Fruit fly (Drosophila melanogaster) Kc167 (cell line): Measurements from ENCODE around the gene alpha-Est2.

Experiments used
- Myc ChIP-seq: fragments of >200 bp; optimal IDR thresholded peaks from 2 replicates; lab custom pipeline; 2017; ENCODE audit warnings: missing external identifiers
- Sin3A ChIP-seq: fragments of >200 bp; optimal IDR thresholded peaks from 2 replicates; lab custom pipeline; 2018; ENCODE audit warnings: missing external identifiers
- h ChIP-seq: fragments of >200 bp; optimal IDR thresholded peaks from 3 replicates; lab custom pipeline; 2018; ENCODE audit warnings: missing external identifiers
- insv ChIP-seq: fragments of >200 bp; optimal IDR thresholded peaks from 3 replicates; lab custom pipeline; 2018; ENCODE audit warnings: missing external identifiers
- psq ChIP-seq: fragments of >200 bp; optimal IDR thresholded peaks from 2 replicates; lab custom pipeline; 2017; ENCODE audit warnings: missing external identifiers
- ttk ChIP-seq: sonication (Bioruptor generic); optimal IDR thresholded peaks from 2 replicates; lab custom pipeline; 2017; ENCODE audit warnings: missing external identifiers

Gene alpha-Est2

dm6 chr3R:7541145-7541860 is at the start of gene alpha-Est2, which contains the start of gene alpha-Est3:
TSS of gene alpha-Est2 (plus strand) at chr3R:7541810.
TSS of gene alpha-Est3 (minus strand) at chr3R:7541631.
- TF ChIP-seq Myc (lab: Kevin White, UChicago) (no peak), Sin3A (no peak), ttk (lab: Kevin White, UChicago) (no peak), psq (lab: Kevin White, UChicago) (no peak), insv (lab: Kevin White, UChicago) (no peak), h (no peak)

- TF ChIP-seq psq (lab: Kevin White, UChicago) (no peak), insv (lab: Kevin White, UChicago) (no peak), Myc (lab: Kevin White, UChicago) (no peak), h (no peak), ttk (lab: Kevin White, UChicago) (no peak), Sin3A (no peak)
Measured at dm6 chr3R:7492099-7492498, 49.5 kb upstream of the alpha-Est2 start.

dm6 chr3R:7493171-7493570 is 48.4 kb upstream of the alpha-Est2 start, which contains the start of gene CG42656:
TSS of gene CG42656 (minus strand) at chr3R:7493271.
- no peak for TF ChIP-seq ttk (lab: Kevin White, UChicago)
- TF ChIP-seq psq (lab: Kevin White, UChicago), result no peak
- TF ChIP-seq Sin3A, result no peak
- TF ChIP-seq h, result no peak
- TF ChIP-seq insv (lab: Kevin White, UChicago), result no peak
- no peak for TF ChIP-seq Myc (lab: Kevin White, UChicago)

- TF ChIP-seq insv (lab: Kevin White, UChicago) (no peak), Myc (lab: Kevin White, UChicago) (no peak), ttk (lab: Kevin White, UChicago) (no peak), psq (lab: Kevin White, UChicago) (no peak), h (no peak), Sin3A (no peak)
Measured at dm6 chr3R:7493745-7494144, 47.9 kb upstream of the alpha-Est2 start, which contains the start of gene alpha-Est10. TSS of gene alpha-Est10 (minus strand) at chr3R:7493845.

dm6 chr3R:7497488-7497887 is 44.1 kb upstream of the alpha-Est2 start:
- TF ChIP-seq psq (lab: Kevin White, UChicago), result no peak

dm6 chr3R:7499488-7499887 is 42.1 kb upstream of the alpha-Est2 start:
- TF ChIP-seq ttk (lab: Kevin White, UChicago), result no peak

dm6 chr3R:7500513-7500912 is 41.1 kb upstream of the alpha-Est2 start:
- TF ChIP-seq insv (lab: Kevin White, UChicago) (no peak), ttk (lab: Kevin White, UChicago) (no peak)

dm6 chr3R:7502276-7502675 is 39.3 kb upstream of the alpha-Est2 start, which contains the start of gene Mics1:
TSS of gene Mics1 (minus strand) at chr3R:7502376.
- no peak for TF ChIP-seq Sin3A

dm6 chr3R:7503216-7503615 is 38.4 kb upstream of the alpha-Est2 start:
- TF ChIP-seq ttk (lab: Kevin White, UChicago) (no peak), Sin3A (no peak), psq (lab: Kevin White, UChicago) (no peak), Myc (lab: Kevin White, UChicago) (no peak), h (no peak), insv (lab: Kevin White, UChicago) (no peak)

dm6 chr3R:7504989-7505761 is 36.4 kb upstream of the alpha-Est2 start, which contains the start of gene alpha-Est9:
TSS of gene alpha-Est9 (minus strand) at chr3R:7505098.
- TF ChIP-seq insv (lab: Kevin White, UChicago) (no peak), Myc (lab: Kevin White, UChicago) (no peak), ttk (lab: Kevin White, UChicago) (no peak), Sin3A (no peak), psq (lab: Kevin White, UChicago) (no peak), h (no peak)

dm6 chr3R:7506314-7506988 is 35.2 kb upstream of the alpha-Est2 start:
- no peak for TF ChIP-seq psq (lab: Kevin White, UChicago)
- no peak for TF ChIP-seq Sin3A
- no peak for TF ChIP-seq ttk (lab: Kevin White, UChicago)
- TF ChIP-seq Myc (lab: Kevin White, UChicago), result no peak
- TF ChIP-seq insv (lab: Kevin White, UChicago), result no peak
- no peak for TF ChIP-seq h

dm6 chr3R:7508198-7508837 is 33.3 kb upstream of the alpha-Est2 start:
- TF ChIP-seq ttk (lab: Kevin White, UChicago) (no peak), psq (lab: Kevin White, UChicago) (no peak), Myc (lab: Kevin White, UChicago) (no peak), Sin3A (no peak), insv (lab: Kevin White, UChicago) (no peak), h (no peak)
